Fruit fly (Drosophila melanogaster) whole organism, embryonic: ENCODE results near the gene Prx1.
A peak's percentile ranks its signal among the peaks of the same experiment; 100 is the strongest.

Experiments used
- Antp ChIP-seq: fragments of 200-800 bp; sonication (Bioruptor generic); optimal IDR thresholded peaks from 3 replicates; lab custom pipeline; 2016; ENCODE audit warnings: missing biosample characterization, missing genetic modification characterization
- CG10431 ChIP-seq: fragments of 200-800 bp; sonication (Bioruptor generic); optimal IDR thresholded peaks from 3 replicates; lab custom pipeline; 2018; ENCODE audit warnings: missing biosample characterization, mild to moderate bottlenecking, missing genetic modification characterization
- CG10462 ChIP-seq: fragments of 200-800 bp; sonication (Bioruptor generic); optimal IDR thresholded peaks from 2 replicates; lab custom pipeline; 2016; ENCODE audit warnings: missing biosample characterization, missing genetic modification characterization
- CG12236 ChIP-seq: fragments of 200-800 bp; sonication (Bioruptor generic); optimal IDR thresholded peaks from 2 replicates; lab custom pipeline; 2016; ENCODE audit warnings: missing biosample characterization, missing genetic modification characterization
- CG18599 ChIP-seq: fragments of 200-800 bp; sonication (Bioruptor generic); optimal IDR thresholded peaks from 3 replicates; lab custom pipeline; 2017; ENCODE audit warnings: missing biosample characterization, missing genetic modification characterization, mild to moderate bottlenecking, moderate library complexity, missing genetic modification reagents
- CG30431 ChIP-seq: fragments of 200-800 bp; sonication (Bioruptor generic); optimal IDR thresholded peaks from 2 replicates; lab custom pipeline; 2017; ENCODE audit warnings: missing biosample characterization, missing genetic modification characterization
- CG31388 ChIP-seq: fragments of 200-800 bp; sonication (Bioruptor generic); optimal IDR thresholded peaks from 2 replicates; lab custom pipeline; 2016; ENCODE audit warnings: missing biosample characterization, missing genetic modification characterization
- CG32767 ChIP-seq: fragments of 200-800 bp; sonication (Bioruptor generic); IDR thresholded peaks from 2 replicates; pipeline ENCODE4 v1.3.6; 2022; ENCODE audit warnings: missing biosample characterization, missing genetic modification characterization
- CG8359 ChIP-seq: fragments of 200-800 bp; sonication (Bioruptor generic); optimal IDR thresholded peaks from 2 replicates; lab custom pipeline; 2017; ENCODE audit warnings: missing biosample characterization, mild to moderate bottlenecking, missing genetic modification characterization, borderline replicate concordance
- CG9215 ChIP-seq: fragments of 200-800 bp; sonication (Bioruptor generic); IDR thresholded peaks from 2 replicates; pipeline ENCODE4 v1.3.6; 2022; ENCODE audit warnings: missing biosample characterization, missing genetic modification characterization
- CG9727 ChIP-seq: fragments of 200-800 bp; sonication (Bioruptor generic); optimal IDR thresholded peaks from 3 replicates; lab custom pipeline; 2017; ENCODE audit warnings: missing biosample characterization, mild to moderate bottlenecking, missing genetic modification characterization
- CoRest ChIP-seq: fragments of 200-800 bp; sonication (Bioruptor generic); optimal IDR thresholded peaks from 3 replicates; lab custom pipeline; 2018; ENCODE audit warnings: missing biosample characterization, mild to moderate bottlenecking, missing genetic modification characterization, moderate library complexity
- Deaf1 ChIP-seq: fragments of 200-800 bp; optimal IDR thresholded peaks from 3 replicates; lab custom pipeline; 2019; ENCODE audit warnings: missing biosample characterization, mild to moderate bottlenecking, missing genetic modification characterization, moderate library complexity
- Dp ChIP-seq: fragments of 200-800 bp; sonication (Bioruptor generic); optimal IDR thresholded peaks from 2 replicates; lab custom pipeline; 2018; ENCODE audit warnings: missing biosample characterization, mild to moderate bottlenecking, missing genetic modification characterization, moderate library complexity
- Drgx ChIP-seq: fragments of 200-800 bp; sonication (Bioruptor generic); IDR thresholded peaks from 2 replicates; pipeline ENCODE4 v1.3.6; 2022; ENCODE audit warnings: missing biosample characterization, missing genetic modification characterization
- Elba2 ChIP-seq: fragments of 200-800 bp; sonication (Bioruptor generic); optimal IDR thresholded peaks from 3 replicates; lab custom pipeline; 2016; ENCODE audit warnings: missing biosample characterization, missing genetic modification characterization
- Hr51 ChIP-seq, 2 experiments: fragments of 200-800 bp; sonication (Bioruptor generic); optimal IDR thresholded peaks; 2 replicates in 1 of 2; 3 replicates in 1 of 2; lab custom pipeline; 2016 to 2018; ENCODE audit warnings: missing biosample characterization in 2 of 2, missing genetic modification characterization in 2 of 2, mild to moderate bottlenecking in 1 of 2, moderate library complexity in 1 of 2
- MESR4 ChIP-seq: fragments of 200-800 bp; sonication (Bioruptor generic); optimal IDR thresholded peaks from 2 replicates; lab custom pipeline; 2018; ENCODE audit warnings: missing biosample characterization, mild to moderate bottlenecking, missing genetic modification characterization, moderate library complexity
- Med ChIP-seq: fragments of 200-800 bp; sonication (Bioruptor generic); peaks from one replicate; lab custom pipeline; 2016; ENCODE audit warnings: missing biosample characterization, missing genetic modification characterization, mild to moderate bottlenecking, inconsistent platforms, moderate library complexity
- Myb ChIP-seq: fragments of 200-800 bp; sonication (Bioruptor generic); optimal IDR thresholded peaks from 2 replicates; lab custom pipeline; 2016; ENCODE audit warnings: missing biosample characterization, missing genetic modification characterization
- Nf-YB ChIP-seq: fragments of 200-800 bp; sonication (Bioruptor generic); optimal IDR thresholded peaks from 3 replicates; lab custom pipeline; 2019; ENCODE audit warnings: missing biosample characterization, mild to moderate bottlenecking, missing genetic modification characterization, moderate library complexity
- PHDP ChIP-seq: fragments of 200-800 bp; sonication (Bioruptor generic); optimal IDR thresholded peaks from 3 replicates; lab custom pipeline; 2018; ENCODE audit warnings: missing biosample characterization, mild to moderate bottlenecking, missing genetic modification characterization, moderate library complexity
- Pdp1 ChIP-seq, 2 experiments: fragments of 200-800 bp; sonication (Bioruptor generic); optimal IDR thresholded peaks; 3 replicates each; lab custom pipeline; 2016; ENCODE audit warnings: missing biosample characterization in 2 of 2, missing genetic modification characterization in 2 of 2, mild to moderate bottlenecking in 1 of 2, moderate library complexity in 1 of 2
- Side ChIP-seq: fragments of 200-800 bp; sonication (Bioruptor generic); optimal IDR thresholded peaks from 2 replicates; lab custom pipeline; 2016; ENCODE audit warnings: missing biosample characterization, missing genetic modification characterization
- Taf1 ChIP-seq: fragments of 200-800 bp; sonication (Bioruptor generic); IDR thresholded peaks from 2 replicates; pipeline ENCODE4 v1.3.6; 2022; ENCODE audit warnings: missing biosample characterization, missing genetic modification characterization
- Xbp1 ChIP-seq: fragments of 200-800 bp; sonication (Bioruptor generic); optimal IDR thresholded peaks from 3 replicates; lab custom pipeline; 2016; ENCODE audit warnings: missing biosample characterization, mild to moderate bottlenecking, missing genetic modification characterization
- ac ChIP-seq: fragments of 200-800 bp; sonication (Bioruptor generic); optimal IDR thresholded peaks from 3 replicates; lab custom pipeline; 2017; ENCODE audit warnings: missing biosample characterization, mild to moderate bottlenecking, missing genetic modification characterization
- btn ChIP-seq: fragments of 200-800 bp; sonication (Bioruptor generic); optimal IDR thresholded peaks from 2 replicates; lab custom pipeline; 2016; ENCODE audit warnings: missing biosample characterization, missing genetic modification characterization
- eyg ChIP-seq: fragments of 200-800 bp; sonication (Bioruptor generic); optimal IDR thresholded peaks from 3 replicates; lab custom pipeline; 2016; ENCODE audit warnings: missing biosample characterization, missing genetic modification characterization
- gsb ChIP-seq: fragments of 200-800 bp; sonication (Bioruptor generic); IDR thresholded peaks from 2 replicates; pipeline ENCODE4 v1.3.6; 2022; ENCODE audit warnings: missing biosample characterization, missing genetic modification characterization
- hb ChIP-seq: fragments of 200-800 bp; sonication (Bioruptor generic); IDR thresholded peaks from 3 replicates; pipeline ENCODE4 v1.3.6; 2022; ENCODE audit warnings: missing biosample characterization, missing genetic modification characterization; ENCODE audit not compliant: partially characterized antibody
- inv ChIP-seq: fragments of 200-800 bp; sonication (Bioruptor generic); IDR thresholded peaks from 2 replicates; pipeline ENCODE4 v1.3.6; 2022; ENCODE audit warnings: missing biosample characterization, missing genetic modification characterization; ENCODE audit not compliant: partially characterized antibody
- jigr1 ChIP-seq: fragments of 200-800 bp; sonication (Bioruptor generic); IDR thresholded peaks from 3 replicates; pipeline ENCODE4 v1.3.6; 2022; ENCODE audit warnings: missing biosample characterization, missing genetic modification characterization
- kah ChIP-seq: fragments of 200-800 bp; sonication (Bioruptor generic); optimal IDR thresholded peaks from 2 replicates; lab custom pipeline; 2018; ENCODE audit warnings: missing biosample characterization, mild to moderate bottlenecking, missing genetic modification characterization
- knrl ChIP-seq: fragments of 200-800 bp; sonication (Bioruptor generic); IDR thresholded peaks from 3 replicates; pipeline ENCODE4 v1.3.6; 2022; ENCODE audit warnings: missing biosample characterization, missing genetic modification characterization; ENCODE audit not compliant: partially characterized antibody
- org-1 ChIP-seq: fragments of 200-800 bp; sonication (Bioruptor generic); optimal IDR thresholded peaks from 2 replicates; lab custom pipeline; 2017; ENCODE audit warnings: missing biosample characterization, missing genetic modification characterization
- pita ChIP-seq: fragments of 200-800 bp; sonication (Bioruptor generic); optimal IDR thresholded peaks from 2 replicates; lab custom pipeline; 2017; ENCODE audit warnings: missing biosample characterization, mild to moderate bottlenecking, missing genetic modification characterization
- pnt ChIP-seq: fragments of 200-800 bp; sonication (Bioruptor generic); optimal IDR thresholded peaks from 3 replicates; lab custom pipeline; 2016; ENCODE audit warnings: missing biosample characterization, missing genetic modification characterization
- psq ChIP-seq: fragments of 200-800 bp; sonication (Bioruptor generic); optimal IDR thresholded peaks from 2 replicates; lab custom pipeline; 2017; ENCODE audit warnings: missing biosample characterization, missing genetic modification characterization
- pzg ChIP-seq: fragments of 200-800 bp; sonication (Bioruptor generic); optimal IDR thresholded peaks from 3 replicates; lab custom pipeline; 2018; ENCODE audit warnings: missing biosample characterization, mild to moderate bottlenecking, missing genetic modification characterization, moderate library complexity
- scrt ChIP-seq: fragments of 200-800 bp; sonication (Bioruptor generic); optimal IDR thresholded peaks from 2 replicates; lab custom pipeline; 2018; ENCODE audit warnings: missing biosample characterization, mild to moderate bottlenecking, missing genetic modification characterization, moderate library complexity
- sd ChIP-seq: fragments of 200-800 bp; sonication (Bioruptor generic); optimal IDR thresholded peaks from 3 replicates; lab custom pipeline; 2018; ENCODE audit warnings: missing biosample characterization, mild to moderate bottlenecking, missing genetic modification characterization, moderate library complexity
- slbo ChIP-seq: fragments of 200-800 bp; sonication (Bioruptor generic); IDR thresholded peaks from 2 replicates; pipeline ENCODE4 v1.3.6; 2022; ENCODE audit warnings: missing biosample characterization, missing genetic modification characterization
- ttk ChIP-seq: fragments of 200-800 bp; sonication (Bioruptor generic); IDR thresholded peaks from 2 replicates; pipeline ENCODE4 v2.1.2; 2022; ENCODE audit warnings: missing biosample characterization, missing genetic modification characterization
- twi ChIP-seq: fragments of 200-800 bp; optimal IDR thresholded peaks from 2 replicates; lab custom pipeline; 2019; ENCODE audit warnings: missing biosample characterization, mild to moderate bottlenecking, missing genetic modification characterization, moderate library complexity
- unc-4 ChIP-seq: fragments of 200-800 bp; sonication (Bioruptor generic); IDR thresholded peaks from 2 replicates; pipeline ENCODE4 v1.3.6; 2022; ENCODE audit warnings: missing biosample characterization, missing genetic modification characterization; ENCODE audit not compliant: partially characterized antibody
- unpg ChIP-seq: fragments of 200-800 bp; sonication (Bioruptor generic); optimal IDR thresholded peaks from 3 replicates; lab custom pipeline; 2018; ENCODE audit warnings: missing biosample characterization, mild to moderate bottlenecking, missing genetic modification characterization, moderate library complexity

Prx1 gene

dm6 chr3L:15162005-15162404, 45.6 kb upstream of the Prx1 start:
- no peak for TF ChIP-seq CG32767 (GFP tag; lab: Robert Waterston, UW)
- TF ChIP-seq MESR4, result peak; percentile 25
- no peak for TF ChIP-seq ac (GFP tag; lab: Kevin White, UChicago)
- 0 out of 2 replicates have a peak, but pooled peaks have one; percentile 5 for TF ChIP-seq unc-4 (GFP tag; lab: Robert Waterston, UW)
- peak in 1 of 2 experiments; percentile 94 for TF ChIP-seq Pdp1 (GFP tag; optimal IDR thresholded peaks at IDR 0.05; lab: Kevin White, UChicago)
- TF ChIP-seq Med (GFP tag; lab: Kevin White, UChicago), result peak; percentile 61
- 0 out of 3 replicates have a peak, but pooled peaks have one; percentile 29 for TF ChIP-seq knrl (GFP tag; lab: Robert Waterston, UW)

- TF ChIP-seq CG8359, result no peak
- TF ChIP-seq Deaf1, result no peak
- no peak for TF ChIP-seq btn (GFP tag; lab: Kevin White, UChicago)
- peak; percentile 9 for TF ChIP-seq Elba2 (GFP tag; lab: Kevin White, UChicago)
Observed at dm6 chr3L:15162988-15163387, 44.7 kb upstream of the Prx1 start.

- TF ChIP-seq hb (GFP tag; lab: Robert Waterston, UW) (0 out of 3 replicates have a peak, but pooled peaks have one; percentile 34), Hr51 (GFP tag; optimal IDR thresholded peaks at IDR 0.05; lab: Kevin White, UChicago) (no peak), Nf-YB (no peak), pita (GFP tag; lab: Kevin White, UChicago) (no peak), Taf1 (no peak), eyg (GFP tag; lab: Kevin White, UChicago) (no peak), CG9215 (GFP tag; lab: Robert Waterston, UW) (no peak), scrt (GFP tag; lab: Kevin White, UChicago) (no peak), Xbp1 (GFP tag; lab: Kevin White, UChicago) (peak; percentile 54), kah (peak; percentile 32), jigr1 (GFP tag; lab: Robert Waterston, UW) (no peak), Myb (GFP tag; lab: Kevin White, UChicago) (peak; percentile 10), CG30431 (GFP tag; lab: Kevin White, UChicago) (no peak), CG9727 (GFP tag; lab: Kevin White, UChicago) (no peak), pnt (GFP tag; lab: Kevin White, UChicago) (no peak), gsb (GFP tag; lab: Robert Waterston, UW) (no peak), unpg (no peak), CG12236 (GFP tag; lab: Kevin White, UChicago) (no peak), CG31388 (GFP tag; lab: Kevin White, UChicago) (no peak), CoRest (tag; lab: Kevin White, UChicago) (no peak), CG10431 (peak; percentile 45), CG10462 (GFP tag; lab: Kevin White, UChicago) (no peak), pzg (GFP tag; lab: Kevin White, UChicago) (peak; percentile 57), CG18599 (GFP tag; lab: Kevin White, UChicago) (no peak), Side (GFP tag; lab: Kevin White, UChicago) (no peak), inv (GFP tag; lab: Robert Waterston, UW) (peak; percentile 46; the same call in 1 of the 2 replicates), Antp (no peak), ttk (GFP tag; lab: Robert Waterston, UW) (no peak), Drgx (GFP tag; lab: Robert Waterston, UW) (no peak), PHDP (tag; lab: Kevin White, UChicago) (no peak), psq (GFP tag; lab: Kevin White, UChicago) (no peak), Deaf1 (no peak), slbo (GFP tag; lab: Robert Waterston, UW) (no peak), twi (tag; lab: Kevin White, UChicago) (peak; percentile 6), org-1 (GFP tag; lab: Kevin White, UChicago) (no peak), Dp (GFP tag; lab: Kevin White, UChicago) (peak; percentile 37), sd (tag; lab: Kevin White, UChicago) (no peak)
Observed at dm6 chr3L:15163414-15163813, 44.2 kb upstream of the Prx1 start, which contains the start of gene CG7011. Gene CG7011 (minus strand): TSS chr3L:15163628.
